Worm (Caenorhabditis elegans): ENCODE results near the gene F08F1.4.

- TF ChIP-seq snpc-4 (tag; optimal IDR thresholded peaks at IDR 0.05), result no peak
- no peak for TF ChIP-seq elt-1 (tag; optimal IDR thresholded peaks at IDR 0.05)
- no peak for TF ChIP-seq ceh-82 (tag; optimal IDR thresholded peaks at IDR 0.05)
- no peak for TF ChIP-seq ama-1 (optimal IDR thresholded peaks at IDR 0.05)
- TF ChIP-seq sma-3 (GFP tag; optimal IDR thresholded peaks at IDR 0.05), result no peak
- TF ChIP-seq F13H6.1 (tag; optimal IDR thresholded peaks at IDR 0.05), result no peak
These were observed 28.5 kb upstream of the F08F1.4 start, which contains the start of gene F41D9.2 for ce11 chrX:8384642-8385181.

Data from whole organism, L2 larva.